Worm (Caenorhabditis elegans): ENCODE data around the gene lgc-4.
A peak's percentile ranks its signal among the peaks of the same experiment; 100 is the strongest.
"Not testable (repeated sequence)": the region's sequence is repeated elsewhere in the genome, so short reads cannot be mapped to it uniquely, and the experiment has no call there.

Gene lgc-4

ce11 chrX:9203468-9203867 is 38.6 kb downstream of the lgc-4 start, which contains the start of gene crb-3:
Gene crb-3, plus strand, starts transcription at chrX:9203768.
- not testable (repeated sequence) for TF ChIP-seq efl-1 (GFP tag; optimal IDR thresholded peaks at IDR 0.05); lsy-27 (tag; optimal IDR thresholded peaks at IDR 0.05; ENCODE audit: borderline replicate concordance, insufficient read depth); ets-4 (GFP tag; optimal IDR thresholded peaks at IDR 0.05)

- TF ChIP-seq ZK185.1 (tag; optimal IDR thresholded peaks at IDR 0.05; ENCODE audit: poor library complexity, severe bottlenecking) (no peak), let-607 (tag; optimal IDR thresholded peaks at IDR 0.05) (no peak), somi-1 (GFP tag; optimal IDR thresholded peaks at IDR 0.05) (no peak), Y53G8AR.9 (GFP tag; conservative IDR thresholded peaks at IDR 0.05) (no peak), ekl-4 (GFP tag; IDR thresholded peaks at IDR 0.05) (no peak), nhr-80 (tag; optimal IDR thresholded peaks at IDR 0.05) (no peak), tbp1 (GFP tag; optimal IDR thresholded peaks at IDR 0.05) (no peak)
Observed at ce11 chrX:9195375-9196098, 46.5 kb downstream of the lgc-4 start.

ce11 chrX:9194081-9194480 is 47.9 kb downstream of the lgc-4 start:
- TF ChIP-seq snpc-3.4 (tag; optimal IDR thresholded peaks at IDR 0.05) = no peak
- no peak for TF ChIP-seq ztf-18 (tag; optimal IDR thresholded peaks at IDR 0.05)
- TF ChIP-seq pbrm-1 (GFP tag; IDR thresholded peaks at IDR 0.05) = no peak
- TF ChIP-seq Y95B8A.8 (GFP tag; IDR thresholded peaks at IDR 0.05) = no peak
- no peak for TF ChIP-seq repo-1 (tag; optimal IDR thresholded peaks at IDR 0.05)
- TF ChIP-seq atf-7 (tag; optimal IDR thresholded peaks at IDR 0.05) = no peak
- no peak for TF ChIP-seq lin-40 (tag; optimal IDR thresholded peaks at IDR 0.05)
- TF ChIP-seq ZK185.1 (tag; optimal IDR thresholded peaks at IDR 0.05; ENCODE audit: poor library complexity, severe bottlenecking) = no peak
- TF ChIP-seq hmg-20 (GFP tag; IDR thresholded peaks at IDR 0.05) = no peak
- TF ChIP-seq athp-1 (tag; optimal IDR thresholded peaks at IDR 0.05) = no peak
- TF ChIP-seq hsf-1 (GFP tag; IDR thresholded peaks at IDR 0.05) = no peak
- TF ChIP-seq ets-4 (GFP tag; optimal IDR thresholded peaks at IDR 0.05) = no peak

- TF ChIP-seq madf-10 (tag; optimal IDR thresholded peaks at IDR 0.05) (no peak), D2030.7 (GFP tag; IDR thresholded peaks at IDR 0.05) (peak; percentile 86), F55B11.4 (tag; optimal IDR thresholded peaks at IDR 0.05; ENCODE audit: borderline replicate concordance, insufficient read depth) (no peak), unc-130 (GFP tag; optimal IDR thresholded peaks at IDR 0.05) (no peak), rcor-1 (GFP tag; IDR thresholded peaks at IDR 0.05) (0 out of 2 replicates have a peak, but pooled peaks have one; percentile 29), attf-6 (GFP tag; IDR thresholded peaks at IDR 0.05) (0 out of 2 replicates have a peak, but pooled peaks have one; percentile 12), rpc-1 (optimal IDR thresholded peaks at IDR 0.05) (peak; percentile 22), rpc-1 (tag; optimal IDR thresholded peaks at IDR 0.05) (peak; percentile 56), snpc-4 (GFP tag; optimal IDR thresholded peaks at IDR 0.05) (no peak), snpc-4 (tag; optimal IDR thresholded peaks at IDR 0.05) (no peak), Y79H2A.3 (GFP tag; conservative IDR thresholded peaks at IDR 0.05) (no peak), cebp-1 (GFP tag; IDR thresholded peaks at IDR 0.05) (no peak), cebp-1 (tag; optimal IDR thresholded peaks at IDR 0.05) (no peak), tbp1 (GFP tag; optimal IDR thresholded peaks at IDR 0.05) (peak; percentile 28), zfh-2 (GFP tag; conservative IDR thresholded peaks at IDR 0.05) (0 out of 2 replicates have a peak, but pooled peaks have one; percentile 20), cebp-2 (GFP tag; IDR thresholded peaks at IDR 0.05) (no peak), lin-26 (GFP tag; IDR thresholded peaks at IDR 0.05) (peak; percentile 70; the same call in 1 of the 2 replicates), efl-1 (GFP tag; optimal IDR thresholded peaks at IDR 0.05) (no peak), nhr-120 (GFP tag; IDR thresholded peaks at IDR 0.05) (no peak), bed-2 (GFP tag; IDR thresholded peaks at IDR 0.05) (no peak), ama-1 (optimal IDR thresholded peaks at IDR 0.05) (no peak), ama-1 (GFP tag; optimal IDR thresholded peaks at IDR 0.05) (peak in 1 of 2 experiments; percentile 23), ceh-100 (GFP tag; IDR thresholded peaks at IDR 0.05) (no peak), egrh-3 (GFP tag; IDR thresholded peaks at IDR 0.05) (peak; percentile 61; the same call in 1 of the 2 replicates)
Observed at ce11 chrX:9191795-9192494, 50.1 kb downstream of the lgc-4 start, which contains the start of gene Y81B9A.1. Gene Y81B9A.1, plus strand, starts transcription at chrX:9192444.

Data from whole organism, young adult.